Fruit fly (Drosophila melanogaster): Measurements from ENCODE around the gene Rpn10.

DNA sequence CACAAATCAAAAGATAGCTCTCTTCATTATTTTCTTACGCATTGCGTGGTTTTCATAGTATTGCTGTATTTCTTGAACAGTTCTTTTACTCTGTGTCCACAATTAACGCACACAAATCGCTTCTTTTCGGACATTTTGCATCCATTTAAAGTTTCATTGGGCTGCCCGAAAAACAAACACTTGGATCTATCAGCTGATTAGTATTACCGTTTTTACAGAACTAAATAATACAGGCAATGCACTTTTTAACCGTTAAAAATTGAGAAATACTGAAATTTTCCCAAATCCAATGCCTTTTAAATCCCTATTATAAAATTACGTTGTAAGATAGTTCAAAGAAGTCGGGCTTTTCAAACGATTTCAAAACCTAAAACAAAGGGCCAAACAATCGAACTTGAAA, 7.7 kb upstream of the Rpn10 start, which contains the start of gene Arv1:
- TF ChIP-seq Ets21C (GFP tag; optimal IDR thresholded peaks at IDR 0.05) (no peak), CG4318 (GFP tag; optimal IDR thresholded peaks at IDR 0.05) (no peak), CG1621 (tag; optimal IDR thresholded peaks at IDR 0.05) (no peak), Eip78C (GFP tag) (no peak), CG11762 (GFP tag; optimal IDR thresholded peaks at IDR 0.05; ENCODE audit: insufficient read depth) (no peak), Eip93F (GFP tag; optimal IDR thresholded peaks at IDR 0.05) (no peak), fkh (GFP tag; optimal IDR thresholded peaks at IDR 0.05) (no peak), Met (GFP tag; optimal IDR thresholded peaks at IDR 0.05) (no peak), CG3032 (tag; optimal IDR thresholded peaks at IDR 0.05) (no peak), Lpt (GFP tag; optimal IDR thresholded peaks at IDR 0.05) (no peak)

Data from whole organism, prepupa.